Comparison of ENCODE assay signal across 3 fruit fly cellular contexts in genomic region chrX:14629411-14629810, dm6.
A peak's percentile ranks its signal among the peaks of the same experiment; 100 is the strongest.
TF ChIP-seq lines count a peak whose summit lies in the region.

No protein-coding gene starts in this region.

- no peak for TF ChIP-seq CTCF in whole organism, embryonic (GFP tag; optimal IDR thresholded peaks at IDR 0.05; lab: Kevin White, UChicago)

TF ChIP-seq in whole organism, embryonic, 481 proteins besides CTCF, POLR2A, EP300 and RAD21 (continues in another document):
- TF ChIP-seq zen (tag; optimal IDR thresholded peaks at IDR 0.05; lab: Kevin White, UChicago) (peak; percentile 64), CG8924 (tag; optimal IDR thresholded peaks at IDR 0.05; lab: Kevin White, UChicago) (peak; percentile 17), nerfin-1 (tag; optimal IDR thresholded peaks at IDR 0.05; lab: Kevin White, UChicago) (no peak), CG8281 (tag; optimal IDR thresholded peaks at IDR 0.05; lab: Kevin White, UChicago) (no peak), CG9797 (GFP tag; optimal IDR thresholded peaks at IDR 0.05; lab: Kevin White, UChicago) (no peak), ac (GFP tag; optimal IDR thresholded peaks at IDR 0.05; lab: Kevin White, UChicago) (peak; percentile 21), Meics (GFP tag; optimal IDR thresholded peaks at IDR 0.05; lab: Kevin White, UChicago) (no peak), CG3726 (GFP tag; IDR thresholded peaks at IDR 0.05; lab: Robert Waterston, UW) (no peak), CG1529 (GFP tag; optimal IDR thresholded peaks at IDR 0.05; lab: Kevin White, UChicago) (no peak), CG9437 (GFP tag; optimal IDR thresholded peaks at IDR 0.05; lab: Kevin White, UChicago) (no peak), CG32532 (GFP tag; IDR thresholded peaks at IDR 0.05; lab: Robert Waterston, UW) (no peak), Lhr (GFP tag; optimal IDR thresholded peaks at IDR 0.05; lab: Kevin White, UChicago) (no peak), fd102C (GFP tag; optimal IDR thresholded peaks at IDR 0.05; lab: Kevin White, UChicago) (peak; percentile 37), CG13775 (GFP tag; optimal IDR thresholded peaks at IDR 0.05; lab: Kevin White, UChicago) (peak; percentile 26), unpg (GFP tag; optimal IDR thresholded peaks at IDR 0.05; lab: Kevin White, UChicago) (no peak), gsb-n (tag; optimal IDR thresholded peaks at IDR 0.05; lab: Kevin White, UChicago) (no peak), sc (optimal IDR thresholded peaks at IDR 0.05; lab: Kevin White, UChicago) (no peak), sc (GFP tag; optimal IDR thresholded peaks at IDR 0.05; lab: Kevin White, UChicago) (no peak), disco-r (GFP tag; optimal IDR thresholded peaks at IDR 0.05; lab: Kevin White, UChicago) (no peak), row (GFP tag; IDR thresholded peaks at IDR 0.05; lab: Robert Waterston, UW) (no peak), grn (GFP tag; optimal IDR thresholded peaks at IDR 0.05; lab: Kevin White, UChicago) (no peak), CG4404 (GFP tag; IDR thresholded peaks at IDR 0.05; lab: Robert Waterston, UW) (peak; percentile 56; the same call in 1 of the 2 replicates), CG31224 (GFP tag; IDR thresholded peaks at IDR 0.05; lab: Robert Waterston, UW) (no peak), CG9727 (GFP tag; optimal IDR thresholded peaks at IDR 0.05; lab: Kevin White, UChicago) (peak; percentile 51), onecut (GFP tag; IDR thresholded peaks at IDR 0.05; lab: Robert Waterston, UW) (no peak), Bteb2 (GFP tag; optimal IDR thresholded peaks at IDR 0.05; lab: Kevin White, UChicago) (no peak), CG1603 (tag; optimal IDR thresholded peaks at IDR 0.05; lab: Kevin White, UChicago) (no peak), Usf (GFP tag; optimal IDR thresholded peaks at IDR 0.05; lab: Kevin White, UChicago) (no peak), CG15479 (GFP tag; optimal IDR thresholded peaks at IDR 0.05; lab: Kevin White, UChicago) (peak; percentile 62), Sin3A (optimal IDR thresholded peaks at IDR 0.05; lab: Kevin White, UChicago) (no peak), Poxn (GFP tag; IDR thresholded peaks at IDR 0.05; lab: Robert Waterston, UW) (no peak), TFAM (GFP tag; optimal IDR thresholded peaks at IDR 0.05; lab: Kevin White, UChicago) (no peak)

TF ChIP-seq in whole organism, prepupa, 60 proteins besides CTCF, POLR2A, EP300 and RAD21:
- TF ChIP-seq CG3032 (tag; optimal IDR thresholded peaks at IDR 0.05; lab: Kevin White, UChicago) (peak; percentile 32), CG15336 (GFP tag; IDR thresholded peaks at IDR 0.05; lab: Robert Waterston, UW) (no peak), CG8119 (GFP tag; IDR thresholded peaks at IDR 0.05; lab: Robert Waterston, UW) (no peak), CG9139 (GFP tag; optimal IDR thresholded peaks at IDR 0.05; lab: Kevin White, UChicago) (no peak), CG32006 (GFP tag; optimal IDR thresholded peaks at IDR 0.05; lab: Kevin White, UChicago) (no peak), CG11902 (GFP tag; optimal IDR thresholded peaks at IDR 0.05; lab: Kevin White, UChicago) (no peak), net (GFP tag; optimal IDR thresholded peaks at IDR 0.05; lab: Kevin White, UChicago) (no peak), CG6808 (GFP tag; optimal IDR thresholded peaks at IDR 0.05; lab: Kevin White, UChicago) (no peak), CG8319 (GFP tag; optimal IDR thresholded peaks at IDR 0.05; lab: Kevin White, UChicago) (no peak), cyc (GFP tag; optimal IDR thresholded peaks at IDR 0.05; lab: Kevin White, UChicago) (no peak), acj6 (GFP tag; optimal IDR thresholded peaks at IDR 0.05; lab: Kevin White, UChicago) (no peak), vri (GFP tag; optimal IDR thresholded peaks at IDR 0.05; lab: Kevin White, UChicago) (no peak), CG10631 (GFP tag; optimal IDR thresholded peaks at IDR 0.05; lab: Kevin White, UChicago) (peak; percentile 1), OdsH (GFP tag; optimal IDR thresholded peaks at IDR 0.05; lab: Kevin White, UChicago) (no peak), CG6276 (GFP tag; optimal IDR thresholded peaks at IDR 0.05; lab: Kevin White, UChicago) (no peak), eg (GFP tag; IDR thresholded peaks at IDR 0.05; lab: Robert Waterston, UW) (no peak), Sox102F (GFP tag; optimal IDR thresholded peaks at IDR 0.05; lab: Kevin White, UChicago) (no peak), CG8632 (GFP tag; optimal IDR thresholded peaks at IDR 0.05; lab: Kevin White, UChicago) (no peak), Met (GFP tag; optimal IDR thresholded peaks at IDR 0.05; lab: Kevin White, UChicago) (no peak), Eip75B (GFP tag; optimal IDR thresholded peaks at IDR 0.05; lab: Kevin White, UChicago) (no peak), fd85E (GFP tag; optimal IDR thresholded peaks at IDR 0.05; lab: Kevin White, UChicago) (no peak), CG16779 (tag; optimal IDR thresholded peaks at IDR 0.05; lab: Kevin White, UChicago) (no peak), Ets96B (tag; optimal IDR thresholded peaks at IDR 0.05; lab: Kevin White, UChicago) (peak; percentile 8), Sox15 (GFP tag; optimal IDR thresholded peaks at IDR 0.05; lab: Kevin White, UChicago) (no peak), dsx (GFP tag; optimal IDR thresholded peaks at IDR 0.05; lab: Kevin White, UChicago; ENCODE audit: poor library complexity, severe bottlenecking) (peak; percentile 30), lz (GFP tag; optimal IDR thresholded peaks at IDR 0.05; lab: Kevin White, UChicago) (no peak), Eip78C (GFP tag; lab: Kevin White, UChicago) (peak; percentile 4)
TF ChIP-seq in whole organism, prepupa: peak in this region for 5.

TF ChIP-seq in whole organism, pupa, 21 proteins besides CTCF, POLR2A, EP300 and RAD21:
- TF ChIP-seq fd96Ca (GFP tag; IDR thresholded peaks at IDR 0.05; lab: Robert Waterston, UW) (no peak), CG8159 (tag; optimal IDR thresholded peaks at IDR 0.05; lab: Kevin White, UChicago) (peak; percentile 44), CG9948 (tag; optimal IDR thresholded peaks at IDR 0.05; lab: Kevin White, UChicago) (peak; percentile 1)
